Fruit fly (Drosophila melanogaster): ENCODE results near the gene CG31960.

dm6 chr2L:3804641-3805273 is 20.0 kb downstream of the CG31960 start:
- TF ChIP-seq usp (GFP tag; optimal IDR thresholded peaks at IDR 0.05) = no peak
- TF ChIP-seq CG8478 (optimal IDR thresholded peaks at IDR 0.05) = no peak
- no peak for TF ChIP-seq psq (optimal IDR thresholded peaks at IDR 0.05)
